Worm (Caenorhabditis elegans) whole organism, L4 larva: ENCODE measurements around the gene nhr-99.
A peak's percentile ranks its signal among the peaks of the same experiment; 100 is the strongest.

Experiments
- F44E2.7 ChIP-seq: fragments of 200-800 bp; sonication (Bioruptor generic); IDR thresholded peaks from 2 replicates; pipeline ENCODE4 v2.1.2; 2022; ENCODE audit warnings: missing genetic modification characterization, missing compliant biosample characterization
- T20F7.1 ChIP-seq: fragments of 200-800 bp; sonication (Bioruptor generic); optimal IDR thresholded peaks from 2 replicates; lab custom pipeline; 2018; ENCODE audit warnings: mild to moderate bottlenecking, missing genetic modification characterization, missing compliant biosample characterization
- T26A8.4 ChIP-seq: fragments of 200-800 bp; sonication (Bioruptor generic); IDR thresholded peaks from 2 replicates; pipeline ENCODE4 v1.3.6; 2022; ENCODE audit warnings: missing genetic modification characterization, missing compliant biosample characterization
- Y5F2A.4 ChIP-seq: fragments of 200-800 bp; sonication (Bioruptor generic); optimal IDR thresholded peaks from 2 replicates; lab custom pipeline; 2018; ENCODE audit warnings: mild to moderate bottlenecking, missing genetic modification characterization, missing compliant biosample characterization
- ZK546.5 ChIP-seq, 2 experiments: sonication (generic microtip); optimal IDR thresholded peaks; 2 replicates each; lab custom pipeline; 2017; ENCODE audit warnings: missing biosample characterization in 2 of 2, missing genetic modification characterization in 2 of 2
- aha-1 ChIP-seq: fragments of 150-350 bp; peaks from one replicate; lab custom pipeline; 2014; ENCODE audit warnings: missing biosample characterization, missing genetic modification characterization
- ceh-20 ChIP-seq: fragments of 200-800 bp; sonication (Bioruptor generic); IDR thresholded peaks from 2 replicates; pipeline ENCODE4 v1.3.6; 2022; ENCODE audit warnings: missing genetic modification reagents, missing genetic modification characterization, missing compliant biosample characterization
- ceh-82 ChIP-seq: sonication (generic microtip); optimal IDR thresholded peaks from 2 replicates; lab custom pipeline; 2017; ENCODE audit warnings: missing biosample characterization, missing genetic modification characterization
- daf-16 ChIP-seq, 3 experiments: sonication (generic microtip); optimal IDR thresholded peaks; 2 replicates each; lab custom pipeline; 2016 to 2017; ENCODE audit warnings: missing genetic modification characterization in 3 of 3, missing genetic modification reagents in 3 of 3, mild to moderate bottlenecking in 2 of 3, missing compliant biosample characterization in 2 of 3, missing biosample characterization in 1 of 3, moderate library complexity in 1 of 3
- dmd-8 ChIP-seq: fragments of 200-800 bp; sonication (Bioruptor generic); IDR thresholded peaks from 2 replicates; pipeline ENCODE4 v1.3.6; 2022; ENCODE audit warnings: missing genetic modification characterization, missing compliant biosample characterization
- egl-27 ChIP-seq: sonication (generic microtip); optimal IDR thresholded peaks from 3 replicates; lab custom pipeline; 2017; ENCODE audit warnings: missing biosample characterization, missing genetic modification reagents, missing genetic modification characterization
- fkh-10 ChIP-seq: fragments of 150-350 bp; optimal IDR thresholded peaks from 2 replicates; lab custom pipeline; 2014; ENCODE audit warnings: missing biosample characterization, missing genetic modification reagents, missing genetic modification characterization
- gei-8 ChIP-seq: fragments of 200-800 bp; sonication (Bioruptor generic); optimal IDR thresholded peaks from 2 replicates; lab custom pipeline; 2018; ENCODE audit warnings: mild to moderate bottlenecking, missing genetic modification characterization, missing compliant biosample characterization
- madf-5 ChIP-seq, 2 experiments: fragments of 200-800 bp; sonication (Bioruptor generic); IDR thresholded peaks; 2 replicates each; pipeline ENCODE4 v1.3.6; 2022; ENCODE audit warnings: missing compliant biosample characterization in 2 of 2, missing genetic modification characterization in 2 of 2
- mdl-1 ChIP-seq, 2 experiments: fragments of 150-350 bp in 1 of 2; sonication (generic microtip) in 1 of 2; optimal IDR thresholded peaks; 2 replicates each; lab custom pipeline; 2014 to 2017; ENCODE audit warnings: missing biosample characterization in 2 of 2, missing genetic modification characterization in 2 of 2
- mdt-29 ChIP-seq: fragments of 200-800 bp; sonication (Bioruptor generic); IDR thresholded peaks from 2 replicates; pipeline ENCODE4 v1.3.6; 2022; ENCODE audit warnings: missing genetic modification reagents, missing genetic modification characterization, missing compliant biosample characterization
- mep-1 ChIP-seq: fragments of 150-350 bp; sonication (generic microtip); optimal IDR thresholded peaks from 3 replicates; lab custom pipeline; 2014; ENCODE audit warnings: missing biosample characterization, missing genetic modification characterization
- mes-2 ChIP-seq: sonication (generic microtip); optimal IDR thresholded peaks from 2 replicates; lab custom pipeline; 2016; ENCODE audit warnings: missing genotype, mild to moderate bottlenecking, missing genetic modification characterization, missing compliant biosample characterization; ENCODE audit not compliant: poor library complexity, severe bottlenecking
- mxl-2 ChIP-seq: fragments of 200-800 bp; sonication (Bioruptor generic); conservative IDR thresholded peaks from 2 replicates; pipeline ENCODE4 v1.3.6; 2022; ENCODE audit warnings: missing genetic modification reagents, missing genetic modification characterization, missing compliant biosample characterization
- mxl-3 ChIP-seq: fragments of 200-800 bp; sonication (Bioruptor generic); optimal IDR thresholded peaks from 2 replicates; lab custom pipeline; 2018; ENCODE audit warnings: mild to moderate bottlenecking, missing genetic modification characterization, missing compliant biosample characterization
- nhr-102 ChIP-seq: sonication (generic microtip); optimal IDR thresholded peaks from 2 replicates; lab custom pipeline; 2016; ENCODE audit warnings: mild to moderate bottlenecking, missing genetic modification characterization, moderate library complexity, missing compliant biosample characterization
- nhr-28 ChIP-seq: fragments of 150-350 bp; optimal IDR thresholded peaks from 2 replicates; lab custom pipeline; 2014; ENCODE audit warnings: missing biosample characterization, missing genetic modification characterization
- pqm-1 ChIP-seq: sonication (generic microtip); optimal IDR thresholded peaks from 2 replicates; lab custom pipeline; 2017; ENCODE audit warnings: missing biosample characterization, missing genetic modification characterization
- rbr-2 ChIP-seq: sonication (generic microtip); optimal IDR thresholded peaks from 2 replicates; lab custom pipeline; 2016; ENCODE audit warnings: missing genotype, missing genetic modification characterization, missing compliant biosample characterization
- saeg-2 ChIP-seq: fragments of 200-800 bp; sonication (Bioruptor generic); IDR thresholded peaks from 2 replicates; pipeline ENCODE4 v1.3.6; 2022; ENCODE audit warnings: missing genetic modification reagents, missing genetic modification characterization, missing compliant biosample characterization
- set-16 ChIP-seq: fragments of 200-800 bp; sonication (Bioruptor generic); IDR thresholded peaks from 2 replicates; pipeline ENCODE4 v1.3.6; 2022; ENCODE audit warnings: missing genetic modification reagents, missing genetic modification characterization, missing compliant biosample characterization
- spr-1 ChIP-seq: sonication (generic microtip); optimal IDR thresholded peaks from 2 replicates; lab custom pipeline; 2016; ENCODE audit warnings: mild to moderate bottlenecking, missing genetic modification characterization, missing compliant biosample characterization
- unc-130 ChIP-seq: sonication (generic microtip); optimal IDR thresholded peaks from 2 replicates; lab custom pipeline; 2016; ENCODE audit warnings: missing genetic modification reagents, missing genetic modification characterization, missing compliant biosample characterization
- unc-62 ChIP-seq, 3 experiments: fragments of 150-350 bp in 1 of 3; sonication (generic microtip); optimal IDR thresholded peaks in 2 of 3; peaks in 1 of 3; 1 replicate in 1 of 3; 2 replicates in 2 of 3; lab custom pipeline; 2014 to 2017; ENCODE audit warnings: missing biosample characterization in 3 of 3, missing genetic modification characterization in 3 of 3, missing genetic modification reagents in 3 of 3, missing genotype in 1 of 3
- zip-2 ChIP-seq: fragments of 150-350 bp; optimal IDR thresholded peaks from 2 replicates; lab custom pipeline; 2014; ENCODE audit warnings: missing biosample characterization, missing genetic modification characterization
- ztf-11 ChIP-seq: fragments of 150-350 bp; optimal IDR thresholded peaks from 2 replicates; lab custom pipeline; 2014; ENCODE audit warnings: missing biosample characterization, missing genetic modification characterization

The nhr-99 gene

ce11 chrV:502803-503273 is 28.3 kb downstream of the nhr-99 start, which contains the start of gene T01G6.10:
Gene T01G6.10 (minus strand): TSS chrV:503223.
- peak; percentile 96 for TF ChIP-seq aha-1 (tag; lab: Kevin White, UChicago)
- no peak for TF ChIP-seq saeg-2

DNA sequence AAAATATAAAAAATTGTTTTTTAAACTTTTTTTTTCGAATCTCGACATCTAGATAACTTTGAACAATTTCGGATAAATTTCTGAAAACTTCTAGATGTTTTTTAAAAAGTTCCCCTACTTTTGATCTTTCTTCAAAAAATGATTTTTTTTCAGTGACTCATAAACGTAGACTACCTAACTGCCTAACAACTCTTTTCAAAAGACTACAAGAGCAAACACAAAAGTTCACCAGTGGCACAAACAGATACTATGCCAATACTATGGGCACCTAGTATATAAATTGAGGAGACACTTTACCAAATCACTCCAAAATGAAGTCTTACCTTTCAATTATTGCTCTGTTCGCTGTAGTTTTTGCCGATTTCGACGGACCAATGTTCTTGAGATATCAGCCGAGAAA is 29.1 kb downstream of the nhr-99 start, which contains the start of gene srlf-35:
Gene srlf-35, plus strand, starts transcription at position 301 of the 400 bp plus-strand sequence.
- TF ChIP-seq mdt-29 (no peak), F44E2.7 (GFP tag; lab: Robert Waterston, UW) (no peak), ztf-11 (no peak), mxl-3 (GFP tag; lab: Kevin White, UChicago) (no peak), ceh-20 (GFP tag; lab: Robert Waterston, UW) (no peak)

DNA sequence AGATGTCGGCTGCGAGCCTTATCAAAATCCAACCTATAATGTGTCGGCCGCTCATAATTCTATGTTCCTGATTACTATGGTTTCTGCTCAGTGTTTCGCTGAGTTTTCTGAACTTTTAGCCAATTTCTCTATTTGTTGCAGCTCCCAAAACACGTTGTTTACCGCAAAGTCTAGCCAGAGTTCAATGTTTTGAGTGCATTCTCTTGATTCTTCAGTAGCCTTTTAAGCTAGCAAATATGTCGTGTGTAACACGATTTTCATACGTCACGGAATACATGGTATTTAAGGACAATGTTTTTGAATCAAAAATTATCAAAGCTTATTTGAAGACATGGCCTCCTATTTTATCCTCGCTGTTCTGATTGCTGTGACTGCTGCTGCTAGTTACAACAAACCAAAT is 30.6 kb downstream of the nhr-99 start, which contains the start of gene srlf-19:
Gene srlf-19, plus strand, starts transcription at position 301 of the 400 bp plus-strand sequence.
- TF ChIP-seq mep-1 (tag; lab: Kevin White, UChicago) (no peak), mdl-1 (tag; optimal IDR thresholded peaks at IDR 0.05; lab: Kevin White, UChicago) (no peak), mes-2 (tag; lab: Kevin White, UChicago) (no peak), daf-16 (GFP tag; optimal IDR thresholded peaks at IDR 0.05; lab: Kevin White, UChicago) (no peak), daf-16 (tag; optimal IDR thresholded peaks at IDR 0.05; lab: Kevin White, UChicago) (no peak), rbr-2 (no peak), madf-5 (GFP tag; IDR thresholded peaks at IDR 0.05; lab: Robert Waterston, UW) (no peak), egl-27 (no peak), fkh-10 (GFP tag; lab: Kevin White, UChicago) (no peak), gei-8 (no peak), T26A8.4 (no peak), zip-2 (tag; lab: Kevin White, UChicago) (no peak), ztf-11 (no peak), nhr-28 (tag; lab: Kevin White, UChicago) (no peak)
- TF ChIP-seq, all 104 proteins: peak for 0

DNA sequence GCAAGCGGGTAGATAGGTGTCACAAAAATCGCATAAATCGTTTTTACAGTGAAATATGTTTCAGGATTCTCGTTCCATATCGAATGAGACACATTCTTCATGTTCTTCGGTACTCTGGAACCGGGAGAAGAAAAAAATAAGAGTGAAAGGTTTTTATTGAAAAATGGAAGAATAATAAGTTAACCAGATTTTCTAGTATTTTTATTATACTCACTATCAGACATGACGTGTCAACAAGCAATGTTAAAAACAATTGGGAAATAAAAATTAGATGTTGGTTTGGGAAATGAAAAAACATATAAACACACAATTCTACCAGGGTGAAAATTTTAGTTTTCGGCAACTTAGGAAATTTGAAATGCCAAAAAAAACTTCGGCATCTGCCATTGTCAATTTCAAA is 37.8 kb downstream of the nhr-99 start, which contains the start of gene srh-37:
Gene srh-37, minus strand, starts transcription at position 101 of the 400 bp plus-strand sequence.
- TF ChIP-seq unc-130 (GFP tag; lab: Kevin White, UChicago) (no peak), mxl-2 (no peak), ceh-82 (tag; lab: Kevin White, UChicago) (no peak), unc-62 (GFP tag; optimal IDR thresholded peaks at IDR 0.05 in 1 of 2; lab: Kevin White, UChicago) (no peak), unc-62 (tag; optimal IDR thresholded peaks at IDR 0.05; lab: Kevin White, UChicago) (no peak), mxl-3 (GFP tag; lab: Kevin White, UChicago) (no peak)

DNA sequence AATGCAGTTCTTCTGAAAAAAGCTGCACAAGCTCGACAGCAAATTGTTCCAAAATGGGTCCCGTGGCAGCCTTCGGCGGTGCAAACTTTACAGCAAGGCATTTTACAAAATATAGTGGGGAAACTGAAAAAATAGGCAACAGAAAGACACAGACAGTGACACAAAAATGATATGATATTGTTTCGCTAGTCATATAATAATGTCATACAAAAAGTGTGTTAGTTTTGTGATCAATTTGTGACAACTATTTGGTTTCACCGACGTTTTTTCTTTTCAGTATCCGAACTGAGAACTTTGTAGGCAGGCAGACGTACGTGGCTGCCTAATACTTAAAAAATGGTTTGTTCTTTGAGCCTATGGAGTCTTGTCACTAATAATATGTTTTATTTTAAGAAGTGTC is 44.9 kb downstream of the nhr-99 start, which contains the start of gene nhr-210:
Gene nhr-210, minus strand, starts transcription at position 101 of the 400 bp plus-strand sequence.
- TF ChIP-seq mes-2 (tag; lab: Kevin White, UChicago) (no peak), spr-1 (tag; lab: Kevin White, UChicago) (no peak), T20F7.1 (GFP tag; lab: Kevin White, UChicago) (no peak), nhr-28 (tag; lab: Kevin White, UChicago) (peak; percentile 36), pqm-1 (peak; percentile 12), Y5F2A.4 (GFP tag; lab: Kevin White, UChicago) (no peak), egl-27 (no peak), nhr-102 (peak; percentile 77), dmd-8 (GFP tag; lab: Robert Waterston, UW) (no peak), rbr-2 (no peak), set-16 (GFP tag; lab: Robert Waterston, UW) (no peak), saeg-2 (no peak), ZK546.5 (tag; optimal IDR thresholded peaks at IDR 0.05; lab: Kevin White, UChicago) (no peak)
